Fruit fly (Drosophila melanogaster) whole organism, embryonic: ENCODE results near the gene CG5727.

Experiments used
- CG10431 ChIP-seq: fragments of 200-800 bp; sonication (Bioruptor generic); optimal IDR thresholded peaks from 3 replicates; lab custom pipeline; 2018; ENCODE audit warnings: missing biosample characterization, mild to moderate bottlenecking, missing genetic modification characterization
- CG10565 ChIP-seq: fragments of 200-800 bp; sonication (Bioruptor generic); optimal IDR thresholded peaks from 3 replicates; lab custom pipeline; 2016; ENCODE audit warnings: missing biosample characterization, mild to moderate bottlenecking, missing genetic modification characterization
- CG11093 ChIP-seq: fragments of 200-800 bp; sonication (Bioruptor generic); IDR thresholded peaks from 3 replicates; pipeline ENCODE4 v1.3.6; 2022; ENCODE audit warnings: missing biosample characterization, missing genetic modification characterization
- CG11456 ChIP-seq: fragments of 200-800 bp; sonication (Bioruptor generic); IDR thresholded peaks from 3 replicates; pipeline ENCODE4 v1.3.6; 2022; ENCODE audit warnings: missing biosample characterization, missing genetic modification characterization
- CG11504 ChIP-seq: fragments of 200-800 bp; sonication (Bioruptor generic); optimal IDR thresholded peaks from 3 replicates; lab custom pipeline; 2019; ENCODE audit warnings: missing biosample characterization, mild to moderate bottlenecking, missing genetic modification characterization, moderate library complexity
- CG12299 ChIP-seq: fragments of 200-800 bp; sonication (Bioruptor generic); optimal IDR thresholded peaks from 2 replicates; lab custom pipeline; 2018; ENCODE audit warnings: missing biosample characterization, mild to moderate bottlenecking, missing genetic modification characterization
- CG13296 ChIP-seq: fragments of 200-800 bp; sonication (Bioruptor generic); optimal IDR thresholded peaks from 3 replicates; lab custom pipeline; 2018; ENCODE audit warnings: missing biosample characterization, mild to moderate bottlenecking, missing genetic modification characterization
- CG15011 ChIP-seq: fragments of 200-800 bp; sonication (Bioruptor generic); optimal IDR thresholded peaks from 3 replicates; lab custom pipeline; 2018; ENCODE audit warnings: missing biosample characterization, mild to moderate bottlenecking, missing genetic modification characterization
- CG15073 ChIP-seq: fragments of 200-800 bp; sonication (Bioruptor generic); optimal IDR thresholded peaks from 2 replicates; lab custom pipeline; 2016; ENCODE audit warnings: missing biosample characterization, missing genetic modification characterization
- CG1603 ChIP-seq: fragments of 200-800 bp; sonication (Bioruptor generic); optimal IDR thresholded peaks from 2 replicates; lab custom pipeline; 2019; ENCODE audit warnings: missing biosample characterization, mild to moderate bottlenecking, missing genetic modification characterization, moderate library complexity
- CG17802 ChIP-seq: fragments of 200-800 bp; sonication (Bioruptor generic); optimal IDR thresholded peaks from 2 replicates; lab custom pipeline; 2018; ENCODE audit warnings: missing biosample characterization, mild to moderate bottlenecking, missing genetic modification characterization, moderate library complexity
- CG18619 ChIP-seq: fragments of 200-800 bp; sonication (Bioruptor generic); optimal IDR thresholded peaks from 3 replicates; lab custom pipeline; 2017; ENCODE audit warnings: missing biosample characterization, mild to moderate bottlenecking, missing genetic modification characterization
- CG2116 ChIP-seq: fragments of 200-800 bp; sonication (Bioruptor generic); optimal IDR thresholded peaks from 3 replicates; lab custom pipeline; 2018; ENCODE audit warnings: missing biosample characterization, mild to moderate bottlenecking, missing genetic modification characterization
- CG2712 ChIP-seq: fragments of 200-800 bp; optimal IDR thresholded peaks from 3 replicates; lab custom pipeline; 2019; ENCODE audit warnings: missing biosample characterization, mild to moderate bottlenecking, missing genetic modification characterization, moderate library complexity
- CG32772 ChIP-seq: fragments of 200-800 bp; sonication (Bioruptor generic); IDR thresholded peaks from 2 replicates; pipeline ENCODE4 v1.3.6; 2022; ENCODE audit warnings: missing biosample characterization, missing genetic modification characterization
- CG3407 ChIP-seq: fragments of 200-800 bp; sonication (Bioruptor generic); optimal IDR thresholded peaks from 2 replicates; lab custom pipeline; 2018; ENCODE audit warnings: missing biosample characterization, mild to moderate bottlenecking, missing genetic modification characterization
- CG3847 ChIP-seq: fragments of 200-800 bp; sonication (Bioruptor generic); IDR thresholded peaks from 2 replicates; pipeline ENCODE4 v1.3.6; 2022; ENCODE audit warnings: missing biosample characterization, missing genetic modification characterization
- CG43689 ChIP-seq: fragments of 200-800 bp; sonication (Bioruptor generic); IDR thresholded peaks from 2 replicates; pipeline ENCODE4 v1.3.6; 2022; ENCODE audit warnings: missing biosample characterization, missing genetic modification characterization
- CG8924 ChIP-seq: fragments of 200-800 bp; optimal IDR thresholded peaks from 3 replicates; lab custom pipeline; 2019; ENCODE audit warnings: missing biosample characterization, mild to moderate bottlenecking, missing genetic modification characterization, moderate library complexity
- CG8944 ChIP-seq: fragments of 200-800 bp; sonication (Bioruptor generic); optimal IDR thresholded peaks from 3 replicates; lab custom pipeline; 2016; ENCODE audit warnings: missing biosample characterization, missing genetic modification characterization
- CTCF ChIP-seq: fragments of 200-800 bp; sonication (Bioruptor generic); optimal IDR thresholded peaks from 2 replicates; lab custom pipeline; 2017; ENCODE audit warnings: missing biosample characterization, mild to moderate bottlenecking, missing genetic modification characterization, moderate library complexity
- Ets97D ChIP-seq: fragments of 200-800 bp; sonication (Bioruptor generic); optimal IDR thresholded peaks from 3 replicates; lab custom pipeline; 2016; ENCODE audit warnings: missing biosample characterization, missing genetic modification characterization
- Gsc ChIP-seq: fragments of 200-800 bp; sonication (Bioruptor generic); IDR thresholded peaks from 2 replicates; pipeline ENCODE4 v1.3.6; 2022; ENCODE audit warnings: missing biosample characterization, missing genetic modification characterization
- Hey ChIP-seq: fragments of 200-800 bp; sonication (Bioruptor generic); optimal IDR thresholded peaks from 3 replicates; lab custom pipeline; 2018; ENCODE audit warnings: missing biosample characterization, mild to moderate bottlenecking, missing genetic modification characterization
- Hmx ChIP-seq: fragments of 200-800 bp; sonication (Bioruptor generic); optimal IDR thresholded peaks from 2 replicates; lab custom pipeline; 2016; ENCODE audit warnings: missing biosample characterization, missing genetic modification characterization
- Nf-YB ChIP-seq: fragments of 200-800 bp; sonication (Bioruptor generic); optimal IDR thresholded peaks from 3 replicates; lab custom pipeline; 2019; ENCODE audit warnings: missing biosample characterization, mild to moderate bottlenecking, missing genetic modification characterization, moderate library complexity
- Oli ChIP-seq: fragments of 200-800 bp; sonication (Bioruptor generic); optimal IDR thresholded peaks from 2 replicates; lab custom pipeline; 2018; ENCODE audit warnings: missing biosample characterization, mild to moderate bottlenecking, missing genetic modification characterization, moderate library complexity
- Sry-β ChIP-seq: fragments of 200-800 bp; sonication (Bioruptor generic); optimal IDR thresholded peaks from 2 replicates; lab custom pipeline; 2018; ENCODE audit warnings: missing biosample characterization, mild to moderate bottlenecking, missing genetic modification characterization, moderate library complexity
- ab ChIP-seq: fragments of 200-800 bp; sonication (Bioruptor generic); optimal IDR thresholded peaks from 2 replicates; lab custom pipeline; 2016; ENCODE audit warnings: missing biosample characterization, missing genetic modification characterization
- amos ChIP-seq: fragments of 200-800 bp; sonication (Bioruptor generic); IDR thresholded peaks from 2 replicates; pipeline ENCODE4 v1.3.6; 2022; ENCODE audit warnings: missing biosample characterization, missing genetic modification characterization; ENCODE audit not compliant: partially characterized antibody
- bbx ChIP-seq: fragments of 200-800 bp; sonication (Bioruptor generic); IDR thresholded peaks from 2 replicates; pipeline ENCODE4 v1.3.6; 2022; ENCODE audit warnings: missing biosample characterization, missing genetic modification characterization; ENCODE audit not compliant: partially characterized antibody
- bowl ChIP-seq: fragments of 200-800 bp; sonication (Bioruptor generic); IDR thresholded peaks from 2 replicates; pipeline ENCODE4 v1.3.6; 2022; ENCODE audit warnings: missing biosample characterization, missing genetic modification characterization
- ci ChIP-seq: fragments of 200-800 bp; sonication (Bioruptor generic); IDR thresholded peaks from 3 replicates; pipeline ENCODE4 v1.3.6; 2022; ENCODE audit warnings: missing biosample characterization, missing genetic modification characterization
- cwo ChIP-seq: fragments of 200-800 bp; sonication (Bioruptor generic); optimal IDR thresholded peaks from 3 replicates; lab custom pipeline; 2017; ENCODE audit warnings: missing biosample characterization, missing genetic modification characterization, mild to moderate bottlenecking, moderate library complexity, missing genetic modification reagents
- da ChIP-seq: fragments of 200-800 bp; sonication (Bioruptor generic); optimal IDR thresholded peaks from 2 replicates; lab custom pipeline; 2016; ENCODE audit warnings: missing biosample characterization, missing genetic modification characterization
- dimm ChIP-seq: fragments of 200-800 bp; sonication (Bioruptor generic); IDR thresholded peaks from 2 replicates; pipeline ENCODE4 v1.3.6; 2022; ENCODE audit warnings: missing biosample characterization, missing genetic modification characterization
- disco-r ChIP-seq: fragments of 200-800 bp; sonication (Bioruptor generic); optimal IDR thresholded peaks from 2 replicates; lab custom pipeline; 2016; ENCODE audit warnings: missing biosample characterization, missing genetic modification characterization
- ems ChIP-seq: fragments of 200-800 bp; sonication (Bioruptor generic); optimal IDR thresholded peaks from 3 replicates; lab custom pipeline; 2016; ENCODE audit warnings: missing biosample characterization, missing genetic modification characterization
- eyg ChIP-seq: fragments of 200-800 bp; sonication (Bioruptor generic); optimal IDR thresholded peaks from 3 replicates; lab custom pipeline; 2016; ENCODE audit warnings: missing biosample characterization, missing genetic modification characterization
- gce ChIP-seq: fragments of 200-800 bp; sonication (Bioruptor generic); IDR thresholded peaks from 3 replicates; pipeline ENCODE4 v1.3.6; 2022; ENCODE audit warnings: missing biosample characterization, missing genetic modification characterization
- gfzf ChIP-seq: fragments of 200-800 bp; sonication (Bioruptor generic); optimal IDR thresholded peaks from 2 replicates; lab custom pipeline; 2016; ENCODE audit warnings: missing biosample characterization, mild to moderate bottlenecking, missing genetic modification characterization, moderate library complexity
- hbn ChIP-seq: fragments of 200-800 bp; sonication (Bioruptor generic); IDR thresholded peaks from 2 replicates; pipeline ENCODE4 v1.3.6; 2022; ENCODE audit warnings: missing biosample characterization, missing genetic modification characterization; ENCODE audit not compliant: partially characterized antibody
- hkb ChIP-seq, 2 experiments: fragments of 200-800 bp in 1 of 2; fragments of >200 bp in 1 of 2; sonication (Bioruptor generic) in 1 of 2; IDR thresholded peaks in 1 of 2; optimal IDR thresholded peaks in 1 of 2; 2 replicates each; pipeline versions ENCODE4 v1.3.6 to Lab custom; 2017 to 2022; ENCODE audit warnings: missing biosample characterization in 1 of 2, missing genetic modification characterization in 1 of 2
- jigr1 ChIP-seq: fragments of 200-800 bp; sonication (Bioruptor generic); IDR thresholded peaks from 3 replicates; pipeline ENCODE4 v1.3.6; 2022; ENCODE audit warnings: missing biosample characterization, missing genetic modification characterization
- lbe ChIP-seq: fragments of 200-800 bp; sonication (Bioruptor generic); optimal IDR thresholded peaks from 2 replicates; lab custom pipeline; 2016; ENCODE audit warnings: missing biosample characterization, mild to moderate bottlenecking, missing genetic modification characterization
- lola ChIP-seq, 3 experiments: fragments of >200 bp in 2 of 3; fragments of 200-800 bp in 1 of 3; sonication (Bioruptor generic) in 1 of 3; optimal IDR thresholded peaks; 2 replicates each; lab custom pipeline; 2017 to 2019; ENCODE audit warnings: missing biosample characterization in 3 of 3, missing genetic modification characterization in 3 of 3, mild to moderate bottlenecking in 1 of 3, moderate library complexity in 1 of 3
- nerfin-1 ChIP-seq: fragments of 200-800 bp; sonication (Bioruptor generic); optimal IDR thresholded peaks from 3 replicates; lab custom pipeline; 2019; ENCODE audit warnings: missing biosample characterization, mild to moderate bottlenecking, missing genetic modification characterization, moderate library complexity
- otp ChIP-seq: fragments of 200-800 bp; sonication (Bioruptor generic); IDR thresholded peaks from 3 replicates; pipeline ENCODE4, ENCODE4 v1.3.6; 2022; ENCODE audit warnings: missing biosample characterization, missing genetic modification characterization
- sisA ChIP-seq: fragments of 200-800 bp; sonication (Bioruptor generic); IDR thresholded peaks from 2 replicates; pipeline ENCODE4 v1.3.6; 2022; ENCODE audit warnings: missing biosample characterization, missing genetic modification characterization
- trem ChIP-seq: fragments of 200-800 bp; optimal IDR thresholded peaks from 3 replicates; lab custom pipeline; 2019; ENCODE audit warnings: missing biosample characterization, mild to moderate bottlenecking, missing genetic modification characterization, moderate library complexity
- z ChIP-seq: fragments of 200-800 bp; sonication (Bioruptor generic); IDR thresholded peaks from 3 replicates; pipeline ENCODE4 v1.3.6; 2022; ENCODE audit warnings: missing biosample characterization, missing genetic modification characterization

The CG5727 gene

DNA sequence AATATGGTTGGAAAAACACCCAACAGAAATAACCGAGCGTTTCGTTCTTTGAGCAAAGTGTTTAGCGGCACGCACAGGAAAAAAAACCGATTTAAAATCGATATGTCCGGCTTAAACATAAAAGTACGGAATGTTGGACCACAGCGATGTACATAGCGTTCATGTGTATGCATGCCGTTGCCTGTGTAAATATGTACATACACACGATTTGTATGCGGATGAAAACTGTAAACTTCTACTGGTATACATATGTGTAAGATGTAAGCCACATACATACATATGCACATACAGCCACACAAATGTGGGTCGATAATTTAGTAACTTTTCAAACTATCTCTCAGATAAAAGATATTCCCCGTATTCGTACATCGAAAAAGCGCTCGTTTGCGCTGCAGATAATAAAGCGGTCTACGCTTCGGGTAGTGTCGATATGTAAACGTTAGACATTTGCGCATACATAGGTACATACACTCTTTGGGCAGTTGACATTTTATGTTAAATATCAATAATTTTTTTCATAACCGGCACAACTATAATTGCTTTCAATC, 39.2 kb upstream of the CG5727 start (continued):
- TF ChIP-seq CG10431 (GFP tag; lab: Kevin White, UChicago) (peak; percentile 19), gfzf (GFP tag; lab: Kevin White, UChicago) (no peak), ci (GFP tag; lab: Robert Waterston, UW) (no peak; the same call in 2 of the 3 replicates), CG2116 (no peak), Ets97D (GFP tag; lab: Kevin White, UChicago) (no peak), da (GFP tag; lab: Kevin White, UChicago) (no peak), CG8944 (GFP tag; lab: Kevin White, UChicago) (no peak), CG3407 (GFP tag; lab: Kevin White, UChicago) (no peak), CG32772 (GFP tag; lab: Robert Waterston, UW) (no peak), amos (GFP tag; lab: Robert Waterston, UW) (no peak), CG3847 (GFP tag; lab: Robert Waterston, UW) (no peak), CTCF (GFP tag; lab: Kevin White, UChicago) (no peak), CG12299 (peak; percentile 55), hkb (optimal IDR thresholded peaks at IDR 0.05; lab: Kevin White, UChicago) (no peak), hkb (GFP tag; IDR thresholded peaks at IDR 0.05; lab: Robert Waterston, UW) (peak; percentile 42; the same call in 1 of the 2 replicates), Sry-β (GFP tag; lab: Kevin White, UChicago) (no peak), CG15073 (GFP tag; lab: Kevin White, UChicago) (no peak), CG2712 (peak; percentile 9), trem (tag; lab: Kevin White, UChicago) (no peak), sisA (GFP tag; lab: Robert Waterston, UW) (no peak), CG8924 (peak; percentile 33), dimm (GFP tag; lab: Robert Waterston, UW) (no peak), z (no peak), eyg (GFP tag; lab: Kevin White, UChicago) (no peak), ab (GFP tag; lab: Kevin White, UChicago) (no peak), CG11504 (tag; lab: Kevin White, UChicago) (no peak), Nf-YB (GFP tag; lab: Kevin White, UChicago) (no peak), Hey (tag; lab: Kevin White, UChicago) (no peak), lola (GFP tag; optimal IDR thresholded peaks at IDR 0.05; lab: Kevin White, UChicago) (peak in 1 of 3 experiments; percentile 51), lbe (GFP tag; lab: Kevin White, UChicago) (no peak), nerfin-1 (peak; percentile 91), CG11456 (GFP tag; lab: Robert Waterston, UW) (no peak), otp (GFP tag; lab: Robert Waterston, UW) (no peak), bbx (GFP tag; lab: Robert Waterston, UW) (no peak), bowl (no peak), CG43689 (GFP tag; lab: Robert Waterston, UW) (no peak), ems (GFP tag; lab: Kevin White, UChicago) (no peak), Gsc (GFP tag; lab: Robert Waterston, UW) (no peak), Oli (tag; lab: Kevin White, UChicago) (no peak), CG11093 (GFP tag; lab: Robert Waterston, UW) (no peak), disco-r (GFP tag; lab: Kevin White, UChicago) (no peak), CG13296 (peak; percentile 80), CG1603 (tag; lab: Kevin White, UChicago) (peak; percentile 19), CG15011 (no peak), jigr1 (GFP tag; lab: Robert Waterston, UW) (no peak), CG10565 (GFP tag; lab: Kevin White, UChicago) (no peak), hbn (no peak), gce (GFP tag; lab: Robert Waterston, UW) (no peak), CG17802 (tag; lab: Kevin White, UChicago) (no peak), Hmx (GFP tag; lab: Kevin White, UChicago) (no peak), cwo (GFP tag; lab: Kevin White, UChicago) (no peak), CG18619 (no peak)
